Fruit fly (Drosophila melanogaster) whole organism, embryonic: ENCODE measurements around the gene Ppcs.

Source experiments
- Atf-2 ChIP-seq: fragments of 200-800 bp; sonication (Bioruptor generic); optimal IDR thresholded peaks from 2 replicates; lab custom pipeline; 2016; ENCODE audit warnings: missing biosample characterization, missing genetic modification characterization
- BEAF-32 ChIP-seq: fragments of 200-800 bp; sonication (Bioruptor generic); optimal IDR thresholded peaks from 3 replicates; lab custom pipeline; 2017; ENCODE audit warnings: missing biosample characterization, missing genetic modification characterization, mild to moderate bottlenecking, moderate library complexity, missing genetic modification reagents
- Bdp1 ChIP-seq: fragments of 200-800 bp; sonication (Bioruptor generic); optimal IDR thresholded peaks from 3 replicates; lab custom pipeline; 2016; ENCODE audit warnings: missing biosample characterization, missing genetic modification characterization
- CG10462 ChIP-seq: fragments of 200-800 bp; sonication (Bioruptor generic); optimal IDR thresholded peaks from 2 replicates; lab custom pipeline; 2016; ENCODE audit warnings: missing biosample characterization, missing genetic modification characterization
- CG10979 ChIP-seq: fragments of 200-800 bp; sonication (Bioruptor generic); optimal IDR thresholded peaks from 2 replicates; lab custom pipeline; 2018; ENCODE audit warnings: missing biosample characterization, mild to moderate bottlenecking, missing genetic modification characterization, moderate library complexity
- CG13424 ChIP-seq: fragments of 200-800 bp; sonication (Bioruptor generic); optimal IDR thresholded peaks from 2 replicates; lab custom pipeline; 2019; ENCODE audit warnings: missing biosample characterization, mild to moderate bottlenecking, missing genetic modification characterization, moderate library complexity
- CG13624 ChIP-seq: fragments of 200-800 bp; sonication (Bioruptor generic); optimal IDR thresholded peaks from 2 replicates; lab custom pipeline; 2016; ENCODE audit warnings: missing biosample characterization, missing genetic modification characterization
- CG14860 ChIP-seq: fragments of 200-800 bp; sonication (Bioruptor generic); IDR thresholded peaks from 3 replicates; pipeline ENCODE4 v1.3.6; 2022; ENCODE audit warnings: missing biosample characterization, missing genetic modification characterization; ENCODE audit not compliant: partially characterized antibody
- CG1602 ChIP-seq: fragments of 200-800 bp; sonication (Bioruptor generic); optimal IDR thresholded peaks from 3 replicates; lab custom pipeline; 2016; ENCODE audit warnings: missing biosample characterization, missing genetic modification characterization
- CG16863 ChIP-seq: fragments of 200-800 bp; sonication (Bioruptor generic); optimal IDR thresholded peaks from 3 replicates; lab custom pipeline; 2016; ENCODE audit warnings: missing biosample characterization, missing genetic modification characterization
- CG2199 ChIP-seq: fragments of 200-800 bp; sonication (Bioruptor generic); IDR thresholded peaks from 3 replicates; pipeline ENCODE4 v1.3.6; 2022; ENCODE audit warnings: missing biosample characterization, missing genetic modification characterization
- CG2712 ChIP-seq: fragments of 200-800 bp; optimal IDR thresholded peaks from 3 replicates; lab custom pipeline; 2019; ENCODE audit warnings: missing biosample characterization, mild to moderate bottlenecking, missing genetic modification characterization, moderate library complexity
- CG2889 ChIP-seq: fragments of 200-800 bp; sonication (Bioruptor generic); IDR thresholded peaks from 3 replicates; pipeline ENCODE4 v1.3.6; 2022; ENCODE audit warnings: missing biosample characterization, missing genetic modification characterization
- CG30403 ChIP-seq: fragments of 200-800 bp; sonication (Bioruptor generic); optimal IDR thresholded peaks from 3 replicates; lab custom pipeline; 2016; ENCODE audit warnings: missing biosample characterization, missing genetic modification characterization
- CG31441 ChIP-seq: fragments of 200-800 bp; sonication (Bioruptor generic); IDR thresholded peaks from 2 replicates; pipeline ENCODE4 v1.3.6; 2022; ENCODE audit warnings: missing biosample characterization, missing genetic modification characterization
- CG3995 ChIP-seq: fragments of 200-800 bp; sonication (Bioruptor generic); optimal IDR thresholded peaks from 3 replicates; lab custom pipeline; 2016; ENCODE audit warnings: missing biosample characterization, missing genetic modification characterization
- CG4404 ChIP-seq: fragments of 200-800 bp; sonication (Bioruptor generic); IDR thresholded peaks from 2 replicates; pipeline ENCODE4 v1.3.6; 2022; ENCODE audit warnings: missing biosample characterization, missing genetic modification characterization
- CG4854 ChIP-seq: fragments of 200-800 bp; sonication (Bioruptor generic); optimal IDR thresholded peaks from 2 replicates; lab custom pipeline; 2016; ENCODE audit warnings: missing biosample characterization, missing genetic modification characterization, inconsistent platforms
- CG6254 ChIP-seq: fragments of 200-800 bp; sonication (Bioruptor generic); optimal IDR thresholded peaks from 3 replicates; lab custom pipeline; 2017; ENCODE audit warnings: mild to moderate bottlenecking, missing biosample characterization, missing genetic modification reagents, missing genetic modification characterization
- CG6854 ChIP-seq: fragments of 200-800 bp; sonication (Bioruptor generic); optimal IDR thresholded peaks from 3 replicates; lab custom pipeline; 2017; ENCODE audit warnings: missing biosample characterization, mild to moderate bottlenecking, missing genetic modification characterization
- CG8290 ChIP-seq, 3 experiments: fragments of 200-800 bp; sonication (Bioruptor generic); optimal IDR thresholded peaks; 2 replicates each; lab custom pipeline; 2016 to 2019; ENCODE audit warnings: missing biosample characterization in 3 of 3, missing genetic modification characterization in 3 of 3, mild to moderate bottlenecking in 2 of 3, moderate library complexity in 1 of 3
- CG8765 ChIP-seq: fragments of 200-800 bp; sonication (Bioruptor generic); IDR thresholded peaks from 2 replicates; pipeline ENCODE4 v1.3.6; 2022; ENCODE audit warnings: missing biosample characterization, missing genetic modification characterization
- CG9817 ChIP-seq: fragments of 200-800 bp; sonication (Bioruptor generic); optimal IDR thresholded peaks from 2 replicates; lab custom pipeline; 2018; ENCODE audit warnings: missing biosample characterization, mild to moderate bottlenecking, missing genetic modification characterization, moderate library complexity
- CG9876 ChIP-seq: fragments of 200-800 bp; sonication (Bioruptor generic); optimal IDR thresholded peaks from 2 replicates; lab custom pipeline; 2016; ENCODE audit warnings: missing biosample characterization, missing genetic modification characterization
- CTCF ChIP-seq: fragments of 200-800 bp; sonication (Bioruptor generic); optimal IDR thresholded peaks from 2 replicates; lab custom pipeline; 2017; ENCODE audit warnings: missing biosample characterization, mild to moderate bottlenecking, missing genetic modification characterization, moderate library complexity
- Dek ChIP-seq: fragments of 200-800 bp; sonication (Bioruptor generic); optimal IDR thresholded peaks from 3 replicates; lab custom pipeline; 2019; ENCODE audit warnings: missing biosample characterization, mild to moderate bottlenecking, missing genetic modification characterization, moderate library complexity
- Hand ChIP-seq: fragments of 200-800 bp; sonication (Bioruptor generic); optimal IDR thresholded peaks from 2 replicates; lab custom pipeline; 2017; ENCODE audit warnings: mild to moderate bottlenecking, missing biosample characterization, missing genetic modification reagents, missing genetic modification characterization
- Hsf ChIP-seq: fragments of 200-800 bp; sonication (Bioruptor generic); optimal IDR thresholded peaks from 3 replicates; lab custom pipeline; 2016; ENCODE audit warnings: missing biosample characterization, missing genetic modification characterization
- Nf-YC ChIP-seq: fragments of 200-800 bp; optimal IDR thresholded peaks from 3 replicates; lab custom pipeline; 2019; ENCODE audit warnings: missing biosample characterization, mild to moderate bottlenecking, missing genetic modification characterization, moderate library complexity
- Opbp ChIP-seq: fragments of 200-800 bp; sonication (Bioruptor generic); IDR thresholded peaks from 3 replicates; pipeline ENCODE4 v1.3.6; 2022; ENCODE audit warnings: missing biosample characterization, missing genetic modification characterization; ENCODE audit not compliant: partially characterized antibody
- Optix ChIP-seq: fragments of 200-800 bp; sonication (Bioruptor generic); IDR thresholded peaks from 3 replicates; pipeline ENCODE4 v1.3.6; 2022; ENCODE audit warnings: missing biosample characterization, missing genetic modification characterization
- Sry-β ChIP-seq: fragments of 200-800 bp; sonication (Bioruptor generic); optimal IDR thresholded peaks from 2 replicates; lab custom pipeline; 2018; ENCODE audit warnings: missing biosample characterization, mild to moderate bottlenecking, missing genetic modification characterization, moderate library complexity
- Ssrp ChIP-seq: fragments of 200-800 bp; sonication (Bioruptor generic); optimal IDR thresholded peaks from 2 replicates; lab custom pipeline; 2018; ENCODE audit warnings: missing biosample characterization, mild to moderate bottlenecking, missing genetic modification characterization, moderate library complexity
- bab2 ChIP-seq: fragments of 200-800 bp; sonication (Bioruptor generic); optimal IDR thresholded peaks from 2 replicates; lab custom pipeline; 2016; ENCODE audit warnings: missing biosample characterization, missing genetic modification characterization
- bsh ChIP-seq, 2 experiments: fragments of 200-800 bp; sonication (Bioruptor generic); optimal IDR thresholded peaks; 2 replicates each; lab custom pipeline; 2017 to 2018; ENCODE audit warnings: mild to moderate bottlenecking in 2 of 2, missing biosample characterization in 2 of 2, missing genetic modification characterization in 2 of 2, moderate library complexity in 1 of 2
- chm ChIP-seq: fragments of 200-800 bp; sonication (Bioruptor generic); IDR thresholded peaks from 2 replicates; pipeline ENCODE4 v1.3.6; 2022; ENCODE audit warnings: missing biosample characterization, missing genetic modification characterization
- crc ChIP-seq: fragments of 200-800 bp; sonication (Bioruptor generic); optimal IDR thresholded peaks from 2 replicates; lab custom pipeline; 2016; ENCODE audit warnings: missing biosample characterization, missing genetic modification characterization
- da ChIP-seq: fragments of 200-800 bp; sonication (Bioruptor generic); optimal IDR thresholded peaks from 2 replicates; lab custom pipeline; 2016; ENCODE audit warnings: missing biosample characterization, missing genetic modification characterization
- jumu ChIP-seq: fragments of 200-800 bp; sonication (Bioruptor generic); optimal IDR thresholded peaks from 3 replicates; lab custom pipeline; 2016; ENCODE audit warnings: missing biosample characterization, missing genetic modification characterization
- maf-S ChIP-seq: fragments of 200-800 bp; sonication (Bioruptor generic); optimal IDR thresholded peaks from 2 replicates; lab custom pipeline; 2016; ENCODE audit warnings: missing biosample characterization, missing genetic modification characterization
- nerfin-2 ChIP-seq: fragments of 200-800 bp; sonication (Bioruptor generic); IDR thresholded peaks from 2 replicates; pipeline ENCODE4 v1.3.6; 2022; ENCODE audit warnings: missing biosample characterization, missing genetic modification characterization; ENCODE audit not compliant: partially characterized antibody
- nmo ChIP-seq: fragments of 200-800 bp; sonication (Bioruptor generic); optimal IDR thresholded peaks from 2 replicates; lab custom pipeline; 2018; ENCODE audit warnings: missing biosample characterization, mild to moderate bottlenecking, missing genetic modification characterization, moderate library complexity
- p53 ChIP-seq: fragments of 200-800 bp; sonication (Bioruptor generic); optimal IDR thresholded peaks from 2 replicates; lab custom pipeline; 2016; ENCODE audit warnings: missing biosample characterization, missing genetic modification characterization
- pb ChIP-seq: fragments of 200-800 bp; sonication (Bioruptor generic); optimal IDR thresholded peaks from 3 replicates; lab custom pipeline; 2016; ENCODE audit warnings: missing biosample characterization, missing genetic modification characterization
- pum ChIP-seq: fragments of 200-800 bp; sonication (Bioruptor generic); optimal IDR thresholded peaks from 2 replicates; lab custom pipeline; 2016; ENCODE audit warnings: missing biosample characterization, missing genetic modification characterization
- so ChIP-seq: fragments of 200-800 bp; sonication (Bioruptor generic); IDR thresholded peaks from 3 replicates; pipeline ENCODE4 v1.3.6; 2022; ENCODE audit warnings: missing biosample characterization, missing genetic modification characterization
- stwl ChIP-seq: fragments of 200-800 bp; sonication (Bioruptor generic); optimal IDR thresholded peaks from 3 replicates; lab custom pipeline; 2018; ENCODE audit warnings: missing biosample characterization, mild to moderate bottlenecking, missing genetic modification characterization, moderate library complexity
- zfh2 ChIP-seq: fragments of 200-800 bp; sonication (Bioruptor generic); optimal IDR thresholded peaks from 2 replicates; lab custom pipeline; 2016; ENCODE audit warnings: missing biosample characterization, missing genetic modification characterization

Ppcs gene

DNA sequence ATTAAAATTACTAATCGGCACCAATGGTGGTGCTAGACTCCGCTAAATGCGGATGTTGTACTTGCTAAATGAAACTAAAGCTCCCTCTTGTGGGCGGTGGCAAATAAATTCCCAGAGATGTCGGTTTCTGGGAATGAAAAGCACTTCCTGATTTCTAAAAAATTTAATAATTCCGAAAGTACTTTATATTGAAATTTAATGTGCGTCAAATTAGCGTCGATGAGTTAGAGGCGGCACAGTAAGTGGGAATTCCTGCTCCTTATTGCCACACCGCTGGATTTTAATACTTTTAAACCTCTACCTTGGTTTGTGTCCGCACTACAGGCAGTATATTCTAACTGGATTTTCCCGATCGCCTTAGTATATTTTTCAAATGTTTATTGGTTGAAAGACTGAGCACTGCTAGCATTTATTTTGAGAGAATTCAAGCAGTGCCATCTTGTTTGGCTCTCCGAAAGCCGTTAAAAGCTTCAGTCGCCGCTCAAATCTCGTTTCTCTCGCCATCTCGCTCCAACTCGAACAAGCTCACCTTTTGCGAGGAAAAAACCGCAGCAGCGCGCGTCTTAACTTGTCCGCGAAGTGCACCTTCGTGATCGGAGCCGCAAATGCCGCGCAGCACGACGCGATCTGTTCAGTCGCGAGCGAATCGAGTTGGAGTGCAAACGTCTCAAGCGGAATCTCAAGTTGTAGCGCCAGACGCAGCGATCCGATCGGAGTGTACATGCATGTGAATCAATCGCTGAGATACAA, 51.2 kb downstream of the Ppcs start, which contains the start of gene CG6040 (continued):
- TF ChIP-seq CG9817 (tag; lab: Kevin White, UChicago): peak; percentile 22
- TF ChIP-seq nerfin-2: 0 out of 2 replicates have a peak, but pooled peaks have one; percentile 26
- peak; percentile 42 for TF ChIP-seq CG1602 (GFP tag; lab: Kevin White, UChicago)
- TF ChIP-seq jumu: no peak
- TF ChIP-seq CG13424 (tag; lab: Kevin White, UChicago): peak; percentile 50
- peak; percentile 52 for TF ChIP-seq BEAF-32 (GFP tag; lab: Kevin White, UChicago)
- peak; percentile 69; the same call in 1 of the 2 replicates for TF ChIP-seq chm (GFP tag; lab: Robert Waterston, UW)
- TF ChIP-seq Hand (GFP tag; lab: Kevin White, UChicago): no peak
- TF ChIP-seq so (GFP tag; lab: Robert Waterston, UW): peak; percentile 39; the same call in 1 of the 3 replicates
- TF ChIP-seq zfh2 (GFP tag; lab: Kevin White, UChicago): peak; percentile 28
- TF ChIP-seq CG3995 (GFP tag; lab: Kevin White, UChicago): peak; percentile 22
- TF ChIP-seq CG8765 (GFP tag; lab: Robert Waterston, UW): no peak
- peak; percentile 60 for TF ChIP-seq stwl (tag; lab: Kevin White, UChicago)
- TF ChIP-seq pum (GFP tag; lab: Kevin White, UChicago): peak; percentile 10
- peak; percentile 66 for TF ChIP-seq Hsf (GFP tag; lab: Kevin White, UChicago)
- no peak for TF ChIP-seq CG2889
- TF ChIP-seq crc (GFP tag; lab: Kevin White, UChicago): peak; percentile 21
- 0 out of 3 replicates have a peak, but pooled peaks have one; percentile 13 for TF ChIP-seq Optix (GFP tag; lab: Robert Waterston, UW)
- peak; percentile 42 for TF ChIP-seq CG4854 (GFP tag; lab: Kevin White, UChicago)
- TF ChIP-seq nmo (GFP tag; lab: Kevin White, UChicago): peak; percentile 83
- TF ChIP-seq p53 (GFP tag; lab: Kevin White, UChicago): peak; percentile 88
- peak; percentile 95 for TF ChIP-seq CTCF (GFP tag; lab: Kevin White, UChicago)
- TF ChIP-seq CG6854 (GFP tag; lab: Kevin White, UChicago): no peak
- peak; percentile 57 for TF ChIP-seq Dek
- peak; percentile 24 for TF ChIP-seq Nf-YC (tag; lab: Kevin White, UChicago)
- TF ChIP-seq pb (GFP tag; lab: Kevin White, UChicago): peak; percentile 5
- no peak for TF ChIP-seq CG14860
- TF ChIP-seq CG30403 (GFP tag; lab: Kevin White, UChicago): peak; percentile 42
- TF ChIP-seq CG16863: peak; percentile 36
- TF ChIP-seq Opbp: 0 out of 3 replicates have a peak, but pooled peaks have one; percentile 51
- TF ChIP-seq CG10979: peak; percentile 36
- TF ChIP-seq CG2199: 0 out of 3 replicates have a peak, but pooled peaks have one; percentile 63
- peak; percentile 39 for TF ChIP-seq Ssrp (tag; lab: Kevin White, UChicago)
- no peak for TF ChIP-seq da (GFP tag; lab: Kevin White, UChicago)
- peak; percentile 30 for TF ChIP-seq CG6254
- TF ChIP-seq Atf-2 (GFP tag; lab: Kevin White, UChicago): peak; percentile 10
- TF ChIP-seq CG10462 (GFP tag; lab: Kevin White, UChicago): peak; percentile 31
- peak; percentile 55 for TF ChIP-seq CG13624
- TF ChIP-seq CG2712: peak; percentile 37
- peak; percentile 63 for TF ChIP-seq CG8290 (GFP tag; optimal IDR thresholded peaks at IDR 0.05; lab: Kevin White, UChicago)
- TF ChIP-seq CG8290 (tag; optimal IDR thresholded peaks at IDR 0.05; lab: Kevin White, UChicago): peak in 1 of 2 experiments; percentile 28
- peak; percentile 64 for TF ChIP-seq Bdp1 (GFP tag; lab: Kevin White, UChicago)
- TF ChIP-seq Sry-β (GFP tag; lab: Kevin White, UChicago): peak; percentile 12
- peak; percentile 39 for TF ChIP-seq maf-S (GFP tag; lab: Kevin White, UChicago)
- TF ChIP-seq bsh (GFP tag; optimal IDR thresholded peaks at IDR 0.05; lab: Kevin White, UChicago): peak in 1 of 2 experiments; percentile 16
- TF ChIP-seq bab2 (GFP tag; lab: Kevin White, UChicago): peak; percentile 37
- peak; percentile 45; the same call in 1 of the 2 replicates for TF ChIP-seq CG31441 (GFP tag; lab: Robert Waterston, UW)
- TF ChIP-seq CG9876: peak; percentile 41
- peak; percentile 14; the same call in 1 of the 2 replicates for TF ChIP-seq CG4404 (GFP tag; lab: Robert Waterston, UW)
